Fruit fly (Drosophila melanogaster): ENCODE data around the gene CG14957.

DNA sequence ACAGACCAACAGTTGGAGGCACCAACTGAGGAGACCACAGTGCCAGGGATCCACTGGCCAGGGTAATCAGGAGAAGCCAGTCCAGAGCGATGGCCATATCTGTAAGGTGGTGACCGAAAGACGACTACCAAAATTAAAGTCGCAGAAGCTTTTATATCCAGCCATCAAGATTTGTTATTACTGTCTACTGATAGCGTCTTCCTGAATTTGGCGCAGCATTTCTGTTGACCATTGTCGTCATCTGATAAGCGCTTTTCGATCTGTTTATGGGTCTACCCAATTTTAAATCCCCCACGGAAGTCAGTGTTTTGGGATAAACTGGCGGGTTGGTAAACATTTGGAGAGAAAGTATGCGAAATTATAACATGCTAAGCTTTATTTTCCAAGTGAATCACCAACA, 14.9 kb upstream of the CG14957 start, which contains the start of gene CG14963:
- TF ChIP-seq CG8478 (optimal IDR thresholded peaks at IDR 0.05) = no peak
- no peak for TF ChIP-seq CTCF (optimal IDR thresholded peaks at IDR 0.05)
